Fruit fly (Drosophila melanogaster) whole organism: ENCODE measurements around the gene neb.

Source experiments
- CG8478 ChIP-seq: fragments of >200 bp; optimal IDR thresholded peaks from 2 replicates; lab custom pipeline; 2018; ENCODE audit warnings: inconsistent platforms
- Dll ChIP-seq: fragments of >200 bp; optimal IDR thresholded peaks from 2 replicates; lab custom pipeline; 2017
- EcR ChIP-seq, 2 experiments: fragments of >200 bp; optimal IDR thresholded peaks; 2 replicates each; lab custom pipeline; 2017; ENCODE audit warnings: missing biosample characterization in 2 of 2, missing genetic modification characterization in 2 of 2, missing genetic modification reagents in 2 of 2
- pan ChIP-seq: fragments of >200 bp; optimal IDR thresholded peaks from 2 replicates; lab custom pipeline; 2017
- psq ChIP-seq: fragments of >200 bp; optimal IDR thresholded peaks from 2 replicates; lab custom pipeline; 2017
- usp ChIP-seq: fragments of >200 bp; optimal IDR thresholded peaks from 2 replicates; lab custom pipeline; 2017; ENCODE audit warnings: missing biosample characterization, missing genetic modification characterization, mixed read lengths

neb gene

dm6 chr2L:20120388-20121232, 45.1 kb downstream of the neb start:
- TF ChIP-seq Dll (no peak), psq (lab: Kevin White, UChicago) (no peak), usp (GFP tag; lab: Kevin White, UChicago) (no peak)

- TF ChIP-seq Dll (no peak), CG8478 (lab: Kevin White, UChicago) (no peak)
These were observed 45.6 kb downstream of the neb start for dm6 chr2L:20121233-20121551.

dm6 chr2L:20134823-20135222, 59.3 kb downstream of the neb start, which contains the start of gene CG10651:
TSS of gene CG10651 (minus strand) at chr2L:20134923.
- TF ChIP-seq Dll (no peak), pan (lab: Kevin White, UChicago) (no peak), EcR (GFP tag; optimal IDR thresholded peaks at IDR 0.05; lab: Kevin White, UChicago) (no peak), psq (lab: Kevin White, UChicago) (no peak), CG8478 (lab: Kevin White, UChicago) (no peak), usp (GFP tag; lab: Kevin White, UChicago) (no peak)
